Worm (Caenorhabditis elegans): ENCODE results near the gene fbxa-90.

ce11 chrV:17000204-17000603 lies 33.6 kb downstream of the fbxa-90 start, which contains the start of gene str-217:
- TF ChIP-seq pha-4 (tag; optimal IDR thresholded peaks at IDR 0.05) = no peak
- TF ChIP-seq zag-1 (tag; optimal IDR thresholded peaks at IDR 0.05) = no peak
- TF ChIP-seq ama-1 (optimal IDR thresholded peaks at IDR 0.05) = no peak
- TF ChIP-seq R02D3.7 (tag; optimal IDR thresholded peaks at IDR 0.05) = no peak
- TF ChIP-seq skn-1 (tag; optimal IDR thresholded peaks at IDR 0.05) = no peak
- no peak for TF ChIP-seq unc-62 (GFP tag; optimal IDR thresholded peaks at IDR 0.05)
- no peak for TF ChIP-seq ceh-9 (tag; optimal IDR thresholded peaks at IDR 0.05)
- TF ChIP-seq nhr-77 (tag; optimal IDR thresholded peaks at IDR 0.05) = no peak
- no peak for TF ChIP-seq lin-15B (tag; optimal IDR thresholded peaks at IDR 0.05)
- no peak for TF ChIP-seq pqm-1 (tag; optimal IDR thresholded peaks at IDR 0.05)
- TF ChIP-seq ceh-82 (tag; optimal IDR thresholded peaks at IDR 0.05) = no peak
- TF ChIP-seq egl-27 (tag; optimal IDR thresholded peaks at IDR 0.05) = no peak
- TF ChIP-seq tbx-2 (tag; optimal IDR thresholded peaks at IDR 0.05) = no peak
